Fruit fly (Drosophila melanogaster): ENCODE results near the gene CG2218.
A peak's percentile ranks its signal among the peaks of the same experiment; 100 is the strongest.

The CG2218 gene

DNA sequence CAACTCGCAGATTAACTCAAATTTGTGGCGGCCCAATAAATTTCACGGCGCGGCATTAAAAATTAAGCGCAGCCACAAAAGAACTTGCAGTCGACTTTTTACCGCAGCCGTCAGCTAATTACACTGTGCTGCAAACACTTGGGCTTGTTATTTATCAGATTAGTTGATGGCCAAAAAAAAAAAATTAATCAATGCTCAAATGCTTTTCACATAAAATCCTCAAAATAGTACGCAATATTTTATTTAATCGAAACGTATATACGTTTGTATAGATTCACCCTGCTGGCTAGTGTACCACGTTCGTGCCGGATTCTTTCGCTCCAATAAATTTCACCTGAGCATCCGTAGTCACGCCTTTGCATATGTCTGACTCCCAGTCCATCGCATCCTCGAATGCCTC is 14.3 kb downstream of the CG2218 start (continued):
- TF ChIP-seq CG1647 (GFP tag; optimal IDR thresholded peaks at IDR 0.05) (no peak), chif (GFP tag; optimal IDR thresholded peaks at IDR 0.05) (peak; percentile 18 to 61), vfl (GFP tag; optimal IDR thresholded peaks at IDR 0.05) (no peak), Gug (GFP tag; IDR thresholded peaks at IDR 0.05) (0 out of 4 replicates have a peak, but pooled peaks have one; percentile 1), abd-A (tag; optimal IDR thresholded peaks at IDR 0.05) (no peak), NK7.1 (GFP tag; optimal IDR thresholded peaks at IDR 0.05) (no peak), seq (GFP tag; IDR thresholded peaks at IDR 0.05) (0 out of 2 replicates have a peak, but pooled peaks have one; percentile 22), CG15011 (GFP tag; optimal IDR thresholded peaks at IDR 0.05) (peak; percentile 24), CG7987 (GFP tag; optimal IDR thresholded peaks at IDR 0.05) (no peak), CG12236 (GFP tag; optimal IDR thresholded peaks at IDR 0.05) (peak; percentile 38), CG15269 (tag; optimal IDR thresholded peaks at IDR 0.05) (peak; percentile 47), jing (GFP tag; optimal IDR thresholded peaks at IDR 0.05) (peak; percentile 13), CG10979 (tag; optimal IDR thresholded peaks at IDR 0.05) (peak; percentile 73), scrt (GFP tag; optimal IDR thresholded peaks at IDR 0.05) (peak; percentile 20), ewg (GFP tag; optimal IDR thresholded peaks at IDR 0.05) (peak; percentile 43), CG17359 (tag; optimal IDR thresholded peaks at IDR 0.05) (peak; percentile 66), CG12219 (GFP tag; optimal IDR thresholded peaks at IDR 0.05) (peak; percentile 54), CG2678 (tag; optimal IDR thresholded peaks at IDR 0.05) (peak; percentile 62), CG17829 (tag; optimal IDR thresholded peaks at IDR 0.05) (peak; percentile 45), Spps (tag; optimal IDR thresholded peaks at IDR 0.05) (peak; percentile 33), Hmr (GFP tag; optimal IDR thresholded peaks at IDR 0.05) (peak; percentile 28), Asciz (GFP tag; optimal IDR thresholded peaks at IDR 0.05) (peak; percentile 52), CG10209 (GFP tag; optimal IDR thresholded peaks at IDR 0.05) (no peak), gt (GFP tag; IDR thresholded peaks at IDR 0.05) (no peak), CG10543 (GFP tag; optimal IDR thresholded peaks at IDR 0.05) (no peak), CG18262 (tag; optimal IDR thresholded peaks at IDR 0.05) (peak; percentile 53), Doc2 (GFP tag; IDR thresholded peaks at IDR 0.05) (no peak), CG15479 (GFP tag; optimal IDR thresholded peaks at IDR 0.05) (no peak), CoRest (tag; optimal IDR thresholded peaks at IDR 0.05) (peak; percentile 36), CG3407 (GFP tag; optimal IDR thresholded peaks at IDR 0.05) (no peak), CG18619 (GFP tag; optimal IDR thresholded peaks at IDR 0.05) (peak; percentile 10), Fer3 (tag; optimal IDR thresholded peaks at IDR 0.05) (peak; percentile 38), inv (GFP tag; IDR thresholded peaks at IDR 0.05; ENCODE audit: partially characterized antibody) (no peak), CG12155 (GFP tag; optimal IDR thresholded peaks at IDR 0.05) (peak; percentile 9), pan (optimal IDR thresholded peaks at IDR 0.05) (no peak), pan (GFP tag; optimal IDR thresholded peaks at IDR 0.05 in 1 of 2, IDR thresholded peaks at IDR 0.05 in 1 of 2) (peak in 1 of 2 experiments; percentile 75), GATAe (GFP tag; conservative IDR thresholded peaks at IDR 0.05) (no peak), psq (GFP tag; optimal IDR thresholded peaks at IDR 0.05) (no peak), CG14710 (tag; optimal IDR thresholded peaks at IDR 0.05) (peak; percentile 41), wor (GFP tag; IDR thresholded peaks at IDR 0.05) (peak; percentile 46), CG14050 (GFP tag; IDR thresholded peaks at IDR 0.05) (no peak), CG2889 (GFP tag; IDR thresholded peaks at IDR 0.05) (peak; percentile 64; the same call in 2 of the 3 replicates), wek (GFP tag; optimal IDR thresholded peaks at IDR 0.05) (no peak), CG16813 (GFP tag; IDR thresholded peaks at IDR 0.05; ENCODE audit: partially characterized antibody) (no peak), B-H1 (GFP tag; IDR thresholded peaks at IDR 0.05) (peak; percentile 53; the same call in 2 of the 3 replicates), fru (optimal IDR thresholded peaks at IDR 0.05) (no peak), CG31224 (GFP tag; IDR thresholded peaks at IDR 0.05) (no peak), CG13424 (tag; optimal IDR thresholded peaks at IDR 0.05) (peak; percentile 41), Hmx (GFP tag; optimal IDR thresholded peaks at IDR 0.05) (no peak), sna (GFP tag; IDR thresholded peaks at IDR 0.05; ENCODE audit: partially characterized antibody) (no peak)
